Worm (Caenorhabditis elegans) whole organism, mixed stage, embryonic: Measurements from ENCODE around the gene trcs-1.

Experiments
- ceh-43 ChIP-seq: fragments of 200-800 bp; sonication (Bioruptor generic); optimal IDR thresholded peaks from 2 replicates; lab custom pipeline; 2018; ENCODE audit warnings: mild to moderate bottlenecking, missing genetic modification characterization, moderate library complexity, missing compliant biosample characterization
- ceh-83 ChIP-seq: fragments of 200-800 bp; sonication (Bioruptor generic); optimal IDR thresholded peaks from 2 replicates; lab custom pipeline; 2018; ENCODE audit warnings: mild to moderate bottlenecking, missing genetic modification characterization, missing compliant biosample characterization
- ces-1 ChIP-seq: fragments of 150-350 bp; optimal IDR thresholded peaks from 2 replicates; lab custom pipeline; 2014; ENCODE audit warnings: missing biosample characterization, missing genetic modification reagents, missing genetic modification characterization
- lin-13 ChIP-seq: fragments of 150-350 bp; optimal IDR thresholded peaks from 2 replicates; lab custom pipeline; 2014; ENCODE audit warnings: missing biosample characterization, missing genetic modification characterization
- mep-1 ChIP-seq: fragments of 150-350 bp; optimal IDR thresholded peaks from 2 replicates; lab custom pipeline; 2017; ENCODE audit warnings: missing biosample characterization, missing genetic modification reagents, missing genetic modification characterization, inconsistent platforms
- nhr-12 ChIP-seq: fragments of 150-350 bp; optimal IDR thresholded peaks from 2 replicates; lab custom pipeline; 2014; ENCODE audit warnings: missing biosample characterization, missing genetic modification characterization
- nhr-28 ChIP-seq: fragments of 150-350 bp; optimal IDR thresholded peaks from 2 replicates; lab custom pipeline; 2014; ENCODE audit warnings: missing biosample characterization, missing genetic modification characterization
- nhr-76 ChIP-seq: sonication (generic microtip); optimal IDR thresholded peaks from 2 replicates; lab custom pipeline; 2017; ENCODE audit warnings: missing biosample characterization, missing genetic modification characterization
- unc-39 ChIP-seq: fragments of 150-350 bp; optimal IDR thresholded peaks from 2 replicates; lab custom pipeline; 2014; ENCODE audit warnings: missing biosample characterization, missing genetic modification characterization
- unc-62 ChIP-seq: fragments of 150-350 bp; optimal IDR thresholded peaks from 2 replicates; lab custom pipeline; 2014; ENCODE audit warnings: missing biosample characterization, missing genetic modification reagents, missing genetic modification characterization
- ztf-11 ChIP-seq: fragments of 150-350 bp; optimal IDR thresholded peaks from 2 replicates; lab custom pipeline; 2014; ENCODE audit warnings: missing biosample characterization, missing genetic modification characterization

- TF ChIP-seq nhr-76 (tag; lab: Kevin White, UChicago) (no peak), ztf-11 (tag; lab: Kevin White, UChicago) (no peak), unc-62 (GFP tag; lab: Kevin White, UChicago) (no peak), lin-13 (no peak), nhr-28 (no peak), ceh-83 (GFP tag; lab: Kevin White, UChicago) (no peak), unc-39 (tag; lab: Kevin White, UChicago) (no peak), mep-1 (tag; lab: Kevin White, UChicago) (no peak), ceh-43 (GFP tag; lab: Kevin White, UChicago) (no peak), nhr-12 (tag; lab: Kevin White, UChicago) (no peak), ces-1 (GFP tag; lab: Kevin White, UChicago) (no peak)
Measured at ce11 chrIV:9610923-9611322, 22.3 kb upstream of the trcs-1 start.
